Worm (Caenorhabditis elegans) whole organism, L4 larva: ENCODE results near the gene col-75.

Experiments used
- aly-2 ChIP-seq: sonication (generic microtip); optimal IDR thresholded peaks from 2 replicates; lab custom pipeline; 2018; ENCODE audit warnings: missing biosample characterization, missing genetic modification characterization
- ceh-20 ChIP-seq: fragments of 200-800 bp; sonication (Bioruptor generic); IDR thresholded peaks from 2 replicates; pipeline ENCODE4 v1.3.6; 2022; ENCODE audit warnings: missing genetic modification reagents, missing genetic modification characterization, missing compliant biosample characterization
- fkh-10 ChIP-seq: fragments of 150-350 bp; optimal IDR thresholded peaks from 2 replicates; lab custom pipeline; 2014; ENCODE audit warnings: missing biosample characterization, missing genetic modification reagents, missing genetic modification characterization
- lin-38 ChIP-seq: fragments of 200-800 bp; sonication (Bioruptor generic); IDR thresholded peaks from 2 replicates; pipeline ENCODE4 v1.3.6; 2022; ENCODE audit warnings: missing genetic modification reagents, missing genetic modification characterization, missing compliant biosample characterization
- mdl-1 ChIP-seq, 2 experiments: fragments of 150-350 bp in 1 of 2; sonication (generic microtip) in 1 of 2; optimal IDR thresholded peaks; 2 replicates each; lab custom pipeline; 2014 to 2017; ENCODE audit warnings: missing biosample characterization in 2 of 2, missing genetic modification characterization in 2 of 2
- mep-1 ChIP-seq: fragments of 150-350 bp; sonication (generic microtip); optimal IDR thresholded peaks from 3 replicates; lab custom pipeline; 2014; ENCODE audit warnings: missing biosample characterization, missing genetic modification characterization
- nhr-10 ChIP-seq: fragments of 150-350 bp; optimal IDR thresholded peaks from 2 replicates; lab custom pipeline; 2014; ENCODE audit warnings: missing biosample characterization, missing genetic modification characterization
- nhr-237 ChIP-seq: sonication (generic microtip); optimal IDR thresholded peaks from 2 replicates; lab custom pipeline; 2017; ENCODE audit warnings: missing biosample characterization, missing genetic modification characterization
- nhr-28 ChIP-seq: fragments of 150-350 bp; optimal IDR thresholded peaks from 2 replicates; lab custom pipeline; 2014; ENCODE audit warnings: missing biosample characterization, missing genetic modification characterization
- nhr-77 ChIP-seq: fragments of 150-350 bp; optimal IDR thresholded peaks from 2 replicates; lab custom pipeline; 2014; ENCODE audit warnings: missing biosample characterization, missing genetic modification characterization
- pha-4 ChIP-seq, 2 experiments: fragments of 150-350 bp in 1 of 2; fragments of 200-800 bp in 1 of 2; sonication (Bioruptor generic) in 1 of 2; IDR thresholded peaks in 1 of 2; optimal IDR thresholded peaks in 1 of 2; 2 replicates each; pipeline versions ENCODE4 v1.3.6 to Lab custom; 2014 to 2022; ENCODE audit warnings: missing genetic modification characterization in 2 of 2, missing genetic modification reagents in 2 of 2, missing biosample characterization in 1 of 2, missing compliant biosample characterization in 1 of 2
- skn-1 ChIP-seq: fragments of 150-350 bp; optimal IDR thresholded peaks from 2 replicates; lab custom pipeline; 2014; ENCODE audit warnings: missing biosample characterization, missing genetic modification characterization
- unc-39 ChIP-seq: sonication (generic microtip); optimal IDR thresholded peaks from 2 replicates; lab custom pipeline; 2017; ENCODE audit warnings: missing biosample characterization, missing genetic modification characterization

- no peak for TF ChIP-seq nhr-77
- no peak for TF ChIP-seq ceh-20 (GFP tag; lab: Robert Waterston, UW)
- no peak for TF ChIP-seq nhr-237 (tag; lab: Kevin White, UChicago)
- TF ChIP-seq skn-1 (tag; lab: Kevin White, UChicago), result no peak
- TF ChIP-seq pha-4 (GFP tag; IDR thresholded peaks at IDR 0.05; lab: Robert Waterston, UW), result no peak
- TF ChIP-seq pha-4 (tag; optimal IDR thresholded peaks at IDR 0.05; lab: Kevin White, UChicago), result no peak
- no peak for TF ChIP-seq fkh-10 (GFP tag; lab: Kevin White, UChicago)
- no peak for TF ChIP-seq mep-1
- no peak for TF ChIP-seq lin-38 (GFP tag; lab: Robert Waterston, UW)
- TF ChIP-seq aly-2 (tag; lab: Kevin White, UChicago), result no peak
- TF ChIP-seq nhr-10 (tag; lab: Kevin White, UChicago), result no peak
- no peak for TF ChIP-seq nhr-28 (tag; lab: Kevin White, UChicago)
- no peak for TF ChIP-seq unc-39 (tag; lab: Kevin White, UChicago)
- TF ChIP-seq mdl-1 (tag; optimal IDR thresholded peaks at IDR 0.05; lab: Kevin White, UChicago), result no peak
These were observed 17.0 kb upstream of the col-75 start for ce11 chrII:6409098-6409497.
